Worm (Caenorhabditis elegans): ENCODE results near the gene gdi-1.

The gdi-1 gene

ce11 chrIV:14790579-14790978 is 2.1 kb downstream of the gdi-1 start:
- TF ChIP-seq mbf-1 (tag; optimal IDR thresholded peaks at IDR 0.05) (no peak), ama-1 (optimal IDR thresholded peaks at IDR 0.05) (peak; percentile 18), alr-1 (tag; optimal IDR thresholded peaks at IDR 0.05) (no peak), sma-3 (GFP tag; optimal IDR thresholded peaks at IDR 0.05) (no peak), lsy-2 (tag; optimal IDR thresholded peaks at IDR 0.05) (peak in 1 of 2 experiments; percentile 13), sem-4 (tag; optimal IDR thresholded peaks at IDR 0.05) (no peak), C34F6.9 (tag; optimal IDR thresholded peaks at IDR 0.05) (no peak), mab-5 (tag; optimal IDR thresholded peaks at IDR 0.05) (no peak), nhr-237 (tag; optimal IDR thresholded peaks at IDR 0.05) (no peak), lin-39 (tag; optimal IDR thresholded peaks at IDR 0.05) (no peak), ztf-11 (tag; optimal IDR thresholded peaks at IDR 0.05) (no peak), lin-13 (GFP tag; optimal IDR thresholded peaks at IDR 0.05) (no peak), egl-27 (tag; optimal IDR thresholded peaks at IDR 0.05) (no peak), F13H6.1 (tag; optimal IDR thresholded peaks at IDR 0.05) (no peak), aly-2 (tag; optimal IDR thresholded peaks at IDR 0.05) (no peak)

DNA sequence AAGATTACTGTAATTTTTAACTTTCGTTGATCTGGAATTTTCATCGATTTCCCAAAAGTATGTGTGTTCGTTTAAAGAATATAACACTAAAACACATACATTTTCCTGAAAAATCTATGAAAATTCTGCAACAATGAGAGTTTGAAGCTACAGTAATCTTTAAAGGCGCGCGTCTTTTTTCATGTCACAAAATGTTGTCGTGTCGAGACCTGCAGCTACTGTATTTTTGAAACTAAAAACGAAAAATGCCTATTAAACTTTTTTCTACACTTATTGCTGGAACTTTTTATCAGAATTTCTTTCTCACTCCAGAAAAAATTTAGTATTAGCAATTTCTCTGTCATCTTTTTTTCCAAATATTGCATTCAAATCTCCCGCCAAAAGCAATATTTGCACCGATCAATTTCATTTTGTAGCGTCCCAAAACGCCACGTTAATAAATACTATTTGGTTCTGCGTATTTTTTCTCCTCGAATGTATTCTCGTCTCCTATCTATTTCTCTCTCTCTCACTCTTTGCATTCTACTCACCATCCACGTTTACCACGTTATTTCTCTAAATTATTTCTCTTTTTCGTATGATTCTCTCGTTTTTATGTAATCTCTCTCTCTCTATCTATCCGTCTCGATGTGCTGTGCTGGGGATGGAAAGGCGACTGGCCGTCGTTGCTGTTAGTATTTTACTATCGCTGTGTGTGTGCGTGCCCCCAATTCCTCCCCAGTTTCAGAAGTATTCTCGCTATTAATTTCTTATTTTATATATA is 6.1 kb downstream of the gdi-1 start, which contains the start of gene melo-1:
melo-1 (plus strand) TSS at position 658 of the 763 bp plus-strand sequence.
- no peak for TF ChIP-seq nhr-11 (tag; optimal IDR thresholded peaks at IDR 0.05)
- TF ChIP-seq nhr-10 (tag; optimal IDR thresholded peaks at IDR 0.05), result no peak
- TF ChIP-seq ztf-11 (tag; optimal IDR thresholded peaks at IDR 0.05), result no peak
- peak; percentile 25 for TF ChIP-seq ama-1 (optimal IDR thresholded peaks at IDR 0.05)
- peak; percentile 5 for TF ChIP-seq egl-27 (tag; optimal IDR thresholded peaks at IDR 0.05)
- no peak for TF ChIP-seq lin-11 (tag; optimal IDR thresholded peaks at IDR 0.05)
- no peak for TF ChIP-seq dmd-4 (tag; optimal IDR thresholded peaks at IDR 0.05)
- peak; percentile 17 for TF ChIP-seq nhr-25 (tag; optimal IDR thresholded peaks at IDR 0.05)
- peak; percentile 56 for TF ChIP-seq unc-55 (GFP tag; optimal IDR thresholded peaks at IDR 0.05)
- TF ChIP-seq fos-1 (tag; optimal IDR thresholded peaks at IDR 0.05), result peak; percentile 32
- TF ChIP-seq nhr-129 (tag; optimal IDR thresholded peaks at IDR 0.05), result peak; percentile 22
- peak; percentile 90 for TF ChIP-seq C34F6.9 (tag; optimal IDR thresholded peaks at IDR 0.05)
- TF ChIP-seq F13H6.1 (tag; optimal IDR thresholded peaks at IDR 0.05), result peak; percentile 55
- TF ChIP-seq mdl-1 (tag; optimal IDR thresholded peaks at IDR 0.05), result no peak
- peak; percentile 39 for TF ChIP-seq sma-3 (GFP tag; optimal IDR thresholded peaks at IDR 0.05)
- TF ChIP-seq mab-5 (tag; optimal IDR thresholded peaks at IDR 0.05), result peak; percentile 23
- peak; percentile 36 for TF ChIP-seq lin-13 (GFP tag; optimal IDR thresholded peaks at IDR 0.05)
- TF ChIP-seq lsy-2 (tag; optimal IDR thresholded peaks at IDR 0.05), result peak in 1 of 2 experiments; percentile 62
- peak; percentile 4 for TF ChIP-seq sma-9 (GFP tag; optimal IDR thresholded peaks at IDR 0.05)
- no peak for TF ChIP-seq sma-9 (tag; optimal IDR thresholded peaks at IDR 0.05)
- TF ChIP-seq ZK546.5 (tag; optimal IDR thresholded peaks at IDR 0.05), result no peak
- TF ChIP-seq nhr-77 (tag; optimal IDR thresholded peaks at IDR 0.05), result no peak
- TF ChIP-seq snpc-4 (tag; optimal IDR thresholded peaks at IDR 0.05), result no peak
- no peak for TF ChIP-seq ztf-4 (tag; optimal IDR thresholded peaks at IDR 0.05)
- TF ChIP-seq crh-2 (tag; optimal IDR thresholded peaks at IDR 0.05), result peak; percentile 86
- TF ChIP-seq gmeb-1 (tag; optimal IDR thresholded peaks at IDR 0.05), result peak; percentile 60
- TF ChIP-seq peb-1 (tag; optimal IDR thresholded peaks at IDR 0.05), result no peak
- TF ChIP-seq alr-1 (tag; optimal IDR thresholded peaks at IDR 0.05), result no peak
- TF ChIP-seq elt-3 (tag; optimal IDR thresholded peaks at IDR 0.05), result no peak
- peak; percentile 14 for TF ChIP-seq nhr-6 (tag; optimal IDR thresholded peaks at IDR 0.05)
- TF ChIP-seq R02D3.7 (tag; optimal IDR thresholded peaks at IDR 0.05), result no peak

- TF ChIP-seq unc-62 (GFP tag; optimal IDR thresholded peaks at IDR 0.05) (no peak), nhr-77 (tag; optimal IDR thresholded peaks at IDR 0.05) (no peak), nhr-23 (tag; optimal IDR thresholded peaks at IDR 0.05) (no peak), ztf-1 (GFP tag; conservative IDR thresholded peaks at IDR 0.05) (no peak)
Observed at ce11 chrIV:14784481-14784880, 8.2 kb downstream of the gdi-1 start, which contains the start of gene nlp-56. Gene nlp-56 (minus strand): TSS chrIV:14784737.

Data from whole organism, L2 larva.